Worm (Caenorhabditis elegans): ENCODE measurements around the gene chil-9.
"Not testable (repeated sequence)": the region's sequence is repeated elsewhere in the genome, so short reads cannot be mapped to it uniquely, and the experiment has no call there.

DNA sequence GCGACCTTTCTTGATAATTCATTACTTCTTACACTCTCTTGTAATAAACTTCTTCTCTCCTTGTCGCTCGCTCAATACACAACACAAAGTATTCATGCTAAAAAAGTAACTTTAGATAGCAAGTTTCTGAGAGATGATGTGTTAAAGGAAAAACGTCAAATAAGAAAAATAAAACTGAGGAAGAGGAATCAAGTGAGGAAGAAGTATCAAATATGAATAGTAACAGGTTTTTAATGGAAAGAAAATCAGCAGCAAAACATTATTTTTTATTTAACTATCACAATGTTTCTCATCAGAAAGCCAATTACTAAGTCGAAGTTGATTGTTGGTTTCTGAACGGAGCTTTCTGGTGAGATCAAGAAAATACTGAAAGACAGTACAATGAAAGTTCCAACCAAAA lies 21.2 kb upstream of the chil-9 start, which contains the start of gene chil-1:
- not testable (repeated sequence) for TF ChIP-seq lsy-2, pha-4 (tag; optimal IDR thresholded peaks at IDR 0.05)
